Worm (Caenorhabditis elegans) whole organism, L1 larva: Measurements from ENCODE around the gene T09F3.4.

Source experiments
- C04F5.9 ChIP-seq: sonication (generic microtip); optimal IDR thresholded peaks from 2 replicates; lab custom pipeline; 2016; ENCODE audit warnings: missing genetic modification characterization, missing compliant biosample characterization
- C16A3.4 ChIP-seq: fragments of 150-350 bp; optimal IDR thresholded peaks from 2 replicates; lab custom pipeline; 2014; ENCODE audit warnings: missing biosample characterization, missing genetic modification characterization
- C34B4.2 ChIP-seq: sonication (generic microtip); optimal IDR thresholded peaks from 2 replicates; lab custom pipeline; 2017; ENCODE audit warnings: mild to moderate bottlenecking, missing genetic modification characterization, missing compliant biosample characterization
- aha-1 ChIP-seq: fragments of 150-350 bp; optimal IDR thresholded peaks from 2 replicates; lab custom pipeline; 2014; ENCODE audit warnings: missing biosample characterization, missing genetic modification characterization
- ama-1 ChIP-seq: fragments of 150-350 bp; optimal IDR thresholded peaks from 2 replicates; lab custom pipeline; 2014
- blmp-1 ChIP-seq: fragments of 150-350 bp; optimal IDR thresholded peaks from 2 replicates; lab custom pipeline; 2014; ENCODE audit warnings: missing biosample characterization, missing genetic modification characterization
- ceh-8 ChIP-seq: fragments of 200-800 bp; sonication (Bioruptor generic); optimal IDR thresholded peaks from 2 replicates; lab custom pipeline; 2018; ENCODE audit warnings: mild to moderate bottlenecking, missing genetic modification characterization, moderate library complexity, missing compliant biosample characterization
- ceh-82 ChIP-seq, 3 experiments: fragments of 150-350 bp in 1 of 3; sonication (generic microtip) in 2 of 3; optimal IDR thresholded peaks; 2 replicates each; lab custom pipeline; 2014 to 2017; ENCODE audit warnings: missing biosample characterization in 3 of 3, missing genetic modification characterization in 3 of 3
- ceh-88 ChIP-seq: fragments of 200-800 bp; sonication (Bioruptor generic); IDR thresholded peaks from 2 replicates; pipeline ENCODE4 v1.3.6; 2022; ENCODE audit warnings: missing genetic modification characterization, missing compliant biosample characterization
- ceh-90 ChIP-seq: sonication (generic microtip); optimal IDR thresholded peaks from 2 replicates; lab custom pipeline; 2016; ENCODE audit warnings: missing genetic modification characterization, missing compliant biosample characterization
- dpl-1 ChIP-seq, 3 experiments: fragments of 150-350 bp in 2 of 3; sonication (generic microtip) in 1 of 3; optimal IDR thresholded peaks; 2 replicates each; lab custom pipeline; 2014 to 2017; ENCODE audit warnings: missing biosample characterization in 3 of 3, missing genetic modification characterization in 3 of 3, missing genetic modification reagents in 3 of 3
- efl-1 ChIP-seq, 4 experiments: fragments of 150-350 bp; optimal IDR thresholded peaks in 3 of 4; peaks in 1 of 4; 1 replicate in 1 of 4; 2 replicates in 3 of 4; lab custom pipeline; 2014; ENCODE audit warnings: missing biosample characterization in 2 of 4, missing genetic modification characterization in 2 of 4, missing genetic modification reagents in 2 of 4
- efl-3 ChIP-seq: fragments of 200-800 bp; sonication (Bioruptor generic); optimal IDR thresholded peaks from 2 replicates; lab custom pipeline; 2018; ENCODE audit warnings: mild to moderate bottlenecking, missing genetic modification characterization, missing compliant biosample characterization
- egl-13 ChIP-seq: sonication (generic microtip); optimal IDR thresholded peaks from 2 replicates; lab custom pipeline; 2016; ENCODE audit warnings: missing genotype, missing genetic modification reagents, missing genetic modification characterization, missing compliant biosample characterization
- egl-27 ChIP-seq, 2 experiments: fragments of 150-350 bp in 1 of 2; sonication (generic microtip); optimal IDR thresholded peaks; 3 replicates each; lab custom pipeline; 2017 to 2018; ENCODE audit warnings: missing biosample characterization in 2 of 2, missing genetic modification characterization in 2 of 2, missing genetic modification reagents in 2 of 2
- elt-2 ChIP-seq: sonication (generic microtip); optimal IDR thresholded peaks from 2 replicates; lab custom pipeline; 2016; ENCODE audit warnings: missing genetic modification characterization, mild to moderate bottlenecking, inconsistent platforms, missing compliant biosample characterization, missing genetic modification reagents
- fkh-10 ChIP-seq: sonication (generic microtip); optimal IDR thresholded peaks from 2 replicates; lab custom pipeline; 2017; ENCODE audit warnings: missing biosample characterization, missing genetic modification reagents, missing genetic modification characterization
- fkh-4 ChIP-seq: sonication (generic microtip); optimal IDR thresholded peaks from 2 replicates; lab custom pipeline; 2016; ENCODE audit warnings: missing compliant biosample characterization, missing genetic modification characterization, borderline replicate concordance
- fkh-8 ChIP-seq: sonication (generic microtip); optimal IDR thresholded peaks from 2 replicates; lab custom pipeline; 2016; ENCODE audit warnings: mild to moderate bottlenecking, missing genetic modification characterization, missing compliant biosample characterization
- grh-1 ChIP-seq: fragments of 200-800 bp; sonication (Bioruptor generic); IDR thresholded peaks from 2 replicates; pipeline ENCODE4 v1.3.6; 2022; ENCODE audit warnings: missing genetic modification reagents, missing genetic modification characterization, missing compliant biosample characterization
- hlh-4 ChIP-seq: sonication (generic microtip); optimal IDR thresholded peaks from 2 replicates; lab custom pipeline; 2016; ENCODE audit warnings: mild to moderate bottlenecking, missing genetic modification characterization, missing compliant biosample characterization
- irx-1 ChIP-seq: sonication (generic microtip); optimal IDR thresholded peaks from 2 replicates; lab custom pipeline; 2016; ENCODE audit warnings: missing genetic modification characterization, missing compliant biosample characterization
- jun-1 ChIP-seq: fragments of 150-350 bp; optimal IDR thresholded peaks from 2 replicates; lab custom pipeline; 2014; ENCODE audit warnings: missing biosample characterization, missing genetic modification reagents, missing genetic modification characterization
- lin-14 ChIP-seq: fragments of 200-800 bp; sonication (Bioruptor generic); optimal IDR thresholded peaks from 2 replicates; lab custom pipeline; 2018; ENCODE audit warnings: mild to moderate bottlenecking, missing genetic modification characterization, moderate library complexity, missing compliant biosample characterization
- lin-35 ChIP-seq, 2 experiments: fragments of 150-350 bp; optimal IDR thresholded peaks; 2 replicates each; lab custom pipeline; 2014; ENCODE audit warnings: missing biosample characterization in 2 of 2, missing genetic modification characterization in 2 of 2, missing genetic modification reagents in 2 of 2
- lir-3 ChIP-seq: sonication (generic microtip); optimal IDR thresholded peaks from 2 replicates; lab custom pipeline; 2016; ENCODE audit warnings: mild to moderate bottlenecking, missing genetic modification characterization, moderate library complexity, missing compliant biosample characterization; ENCODE audit not compliant: poor library complexity
- lsy-2 ChIP-seq, 2 experiments: fragments of 150-350 bp; optimal IDR thresholded peaks; 2 replicates each; lab custom pipeline; 2014; ENCODE audit warnings: missing biosample characterization in 2 of 2, missing genetic modification characterization in 2 of 2
- mab-9 ChIP-seq: fragments of 200-800 bp; sonication (Bioruptor generic); IDR thresholded peaks from 2 replicates; pipeline ENCODE4 v1.3.6; 2022; ENCODE audit warnings: missing genetic modification reagents, missing genetic modification characterization, missing compliant biosample characterization
- mdl-1 ChIP-seq, 2 experiments: fragments of 150-350 bp; optimal IDR thresholded peaks; 2 replicates each; lab custom pipeline; 2014 to 2017; ENCODE audit warnings: missing biosample characterization in 2 of 2, missing genetic modification characterization in 2 of 2, inconsistent platforms in 1 of 2
- mep-1 ChIP-seq: fragments of 150-350 bp; optimal IDR thresholded peaks from 2 replicates; lab custom pipeline; 2014; ENCODE audit warnings: missing biosample characterization, missing genetic modification characterization
- nhr-11 ChIP-seq: fragments of 150-350 bp; optimal IDR thresholded peaks from 2 replicates; lab custom pipeline; 2014; ENCODE audit warnings: missing biosample characterization, missing genetic modification characterization
- nhr-12 ChIP-seq: sonication (generic microtip); optimal IDR thresholded peaks from 2 replicates; lab custom pipeline; 2017; ENCODE audit warnings: missing biosample characterization, missing genetic modification characterization
- nhr-19 ChIP-seq: fragments of 200-800 bp; sonication (Bioruptor generic); conservative IDR thresholded peaks from 2 replicates; pipeline ENCODE4 v1.3.6; 2022; ENCODE audit warnings: missing genetic modification characterization, missing compliant biosample characterization
- nhr-20 ChIP-seq: sonication (generic microtip); optimal IDR thresholded peaks from 2 replicates; lab custom pipeline; 2016; ENCODE audit warnings: mild to moderate bottlenecking, missing genetic modification characterization, missing compliant biosample characterization
- nhr-71 ChIP-seq: sonication (generic microtip); optimal IDR thresholded peaks from 2 replicates; lab custom pipeline; 2016; ENCODE audit warnings: mild to moderate bottlenecking, missing genetic modification characterization, moderate library complexity, missing compliant biosample characterization
- nhr-77 ChIP-seq: fragments of 150-350 bp; optimal IDR thresholded peaks from 2 replicates; lab custom pipeline; 2014; ENCODE audit warnings: missing biosample characterization, missing genetic modification characterization
- nhr-85 ChIP-seq: sonication (generic microtip); peaks from one replicate; lab custom pipeline; 2016; ENCODE audit warnings: missing genetic modification characterization, inconsistent platforms, missing compliant biosample characterization
- nhr-90 ChIP-seq: sonication (generic microtip); optimal IDR thresholded peaks from 2 replicates; lab custom pipeline; 2016; ENCODE audit warnings: mild to moderate bottlenecking, missing genetic modification characterization, missing compliant biosample characterization; ENCODE audit not compliant: poor library complexity
- pax-3 ChIP-seq: fragments of 200-800 bp; sonication (Bioruptor generic); optimal IDR thresholded peaks from 2 replicates; lab custom pipeline; 2018; ENCODE audit warnings: mild to moderate bottlenecking, missing genetic modification characterization, moderate library complexity, missing compliant biosample characterization
- rnt-1 ChIP-seq: sonication (generic microtip); optimal IDR thresholded peaks from 2 replicates; lab custom pipeline; 2016; ENCODE audit warnings: mild to moderate bottlenecking, missing genetic modification characterization, moderate library complexity, missing compliant biosample characterization
- skn-1 ChIP-seq: fragments of 150-350 bp; optimal IDR thresholded peaks from 2 replicates; lab custom pipeline; 2014; ENCODE audit warnings: missing biosample characterization, missing genetic modification characterization
- snu-23 ChIP-seq: sonication (generic microtip); optimal IDR thresholded peaks from 2 replicates; lab custom pipeline; 2016; ENCODE audit warnings: missing genetic modification characterization, missing compliant biosample characterization
- sox-4 ChIP-seq: sonication (generic microtip); optimal IDR thresholded peaks from 2 replicates; lab custom pipeline; 2016; ENCODE audit warnings: missing genetic modification characterization, missing compliant biosample characterization
- sup-37 ChIP-seq: fragments of 200-800 bp; sonication (Bioruptor generic); optimal IDR thresholded peaks from 2 replicates; lab custom pipeline; 2018; ENCODE audit warnings: mild to moderate bottlenecking, missing genetic modification characterization, missing compliant biosample characterization
- swsn-7 ChIP-seq: sonication (generic microtip); optimal IDR thresholded peaks from 2 replicates; lab custom pipeline; 2016; ENCODE audit warnings: missing genetic modification characterization, missing compliant biosample characterization
- tbx-2 ChIP-seq: sonication (generic microtip); optimal IDR thresholded peaks from 2 replicates; lab custom pipeline; 2016; ENCODE audit warnings: missing genetic modification characterization, missing compliant biosample characterization
- tlp-1 ChIP-seq: fragments of 150-350 bp; optimal IDR thresholded peaks from 2 replicates; lab custom pipeline; 2014; ENCODE audit warnings: missing biosample characterization, missing genetic modification characterization
- unc-130 ChIP-seq: fragments of 150-350 bp; optimal IDR thresholded peaks from 2 replicates; lab custom pipeline; 2017; ENCODE audit warnings: missing biosample characterization, missing genetic modification characterization, inconsistent platforms
- unc-30 ChIP-seq: sonication (generic microtip); optimal IDR thresholded peaks from 2 replicates; lab custom pipeline; 2017; ENCODE audit warnings: missing biosample characterization, missing genetic modification characterization
- unc-86 ChIP-seq: sonication (generic microtip); optimal IDR thresholded peaks from 2 replicates; lab custom pipeline; 2016; ENCODE audit warnings: missing genetic modification characterization, missing compliant biosample characterization
- zip-4 ChIP-seq: fragments of 200-800 bp; sonication (Bioruptor generic); optimal IDR thresholded peaks from 2 replicates; lab custom pipeline; 2018; ENCODE audit warnings: mild to moderate bottlenecking, missing genetic modification characterization, moderate library complexity, missing compliant biosample characterization
- ztf-11 ChIP-seq, 2 experiments: sonication (generic microtip); optimal IDR thresholded peaks; 2 replicates each; lab custom pipeline; 2016 to 2017; ENCODE audit warnings: missing genetic modification characterization in 2 of 2, missing biosample characterization in 1 of 2, missing compliant biosample characterization in 1 of 2
- ztf-4 ChIP-seq: fragments of 150-350 bp; optimal IDR thresholded peaks from 2 replicates; lab custom pipeline; 2014; ENCODE audit warnings: missing biosample characterization, missing genetic modification characterization

Gene T09F3.4

DNA sequence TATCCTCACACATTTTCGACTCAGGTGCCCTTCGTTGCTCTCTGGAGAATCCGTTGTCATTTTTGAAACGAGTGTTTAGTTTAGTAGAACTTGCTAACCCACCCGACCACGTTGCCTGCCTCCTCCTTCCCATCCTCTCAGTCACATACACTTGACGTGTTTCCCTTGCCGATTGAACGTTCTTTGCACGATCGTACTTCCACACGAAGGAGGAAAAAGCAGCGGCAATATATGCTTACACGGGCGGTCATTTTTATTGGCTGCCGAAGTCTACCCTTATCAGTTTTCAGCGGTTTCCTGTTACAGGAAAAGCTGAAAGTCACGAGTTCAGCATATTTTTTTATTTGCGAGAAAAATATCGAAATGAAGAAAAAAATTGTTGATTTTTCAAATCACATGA is 5.7 kb upstream of the T09F3.4 start:
- TF ChIP-seq tbx-2 (peak; percentile 22), nhr-90 (peak; percentile 12), C04F5.9 (tag; lab: Kevin White, UChicago) (no peak), nhr-19 (GFP tag; lab: Robert Waterston, UW) (peak; percentile 86), swsn-7 (tag; lab: Kevin White, UChicago) (peak; percentile 17), blmp-1 (tag; lab: Kevin White, UChicago) (peak; percentile 32), irx-1 (tag; lab: Kevin White, UChicago) (no peak), unc-86 (no peak), pax-3 (tag; lab: Kevin White, UChicago) (no peak), fkh-10 (no peak), efl-1 (optimal IDR thresholded peaks at IDR 0.05; lab: Kevin White, UChicago) (no peak), efl-1 (GFP tag; optimal IDR thresholded peaks at IDR 0.05 in 1 of 2; lab: Kevin White, UChicago) (peak in 1 of 2 experiments; percentile 93), ceh-90 (tag; lab: Kevin White, UChicago) (no peak), mdl-1 (tag; optimal IDR thresholded peaks at IDR 0.05; lab: Kevin White, UChicago) (peak in 1 of 2 experiments; percentile 67), ceh-82 (tag; optimal IDR thresholded peaks at IDR 0.05; lab: Kevin White, UChicago) (no peak), mep-1 (tag; lab: Kevin White, UChicago) (peak; percentile 48), hlh-4 (tag; lab: Kevin White, UChicago) (no peak), fkh-8 (tag; lab: Kevin White, UChicago) (no peak), lir-3 (tag; lab: Kevin White, UChicago) (no peak), nhr-12 (tag; lab: Kevin White, UChicago) (no peak), lsy-2 (tag; optimal IDR thresholded peaks at IDR 0.05; lab: Kevin White, UChicago) (peak in 1 of 2 experiments; percentile 25), snu-23 (peak; percentile 40), egl-13 (no peak), ztf-11 (tag; optimal IDR thresholded peaks at IDR 0.05; lab: Kevin White, UChicago) (no peak), zip-4 (GFP tag; lab: Kevin White, UChicago) (no peak), ceh-8 (no peak), ama-1 (lab: Kevin White, UChicago) (peak; percentile 54), sup-37 (no peak), mab-9 (GFP tag; lab: Robert Waterston, UW) (no peak), skn-1 (tag; lab: Kevin White, UChicago) (no peak), nhr-85 (tag; lab: Kevin White, UChicago) (peak; percentile 11), egl-27 (tag; optimal IDR thresholded peaks at IDR 0.05; lab: Kevin White, UChicago) (no peak), dpl-1 (GFP tag; optimal IDR thresholded peaks at IDR 0.05; lab: Kevin White, UChicago) (no peak), efl-3 (no peak), unc-130 (tag; lab: Kevin White, UChicago) (peak; percentile 4), sox-4 (tag; lab: Kevin White, UChicago) (no peak), lin-14 (GFP tag; lab: Kevin White, UChicago) (peak; percentile 68), tlp-1 (tag; lab: Kevin White, UChicago) (no peak), unc-30 (tag; lab: Kevin White, UChicago) (no peak), ceh-88 (GFP tag; lab: Robert Waterston, UW) (no peak), fkh-4 (tag; lab: Kevin White, UChicago) (no peak), grh-1 (no peak), nhr-11 (tag; lab: Kevin White, UChicago) (no peak), nhr-20 (tag; lab: Kevin White, UChicago) (peak; percentile 63), nhr-77 (peak; percentile 0), C16A3.4 (tag; lab: Kevin White, UChicago) (peak; percentile 9), C34B4.2 (no peak), nhr-71 (tag; lab: Kevin White, UChicago) (peak; percentile 55), elt-2 (peak; percentile 86), aha-1 (no peak), ztf-4 (peak; percentile 12), jun-1 (tag; lab: Kevin White, UChicago) (peak; percentile 51), lin-35 (GFP tag; optimal IDR thresholded peaks at IDR 0.05; lab: Kevin White, UChicago) (peak in 1 of 2 experiments; percentile 61), rnt-1 (tag; lab: Kevin White, UChicago) (peak; percentile 38)
